Worm (Caenorhabditis elegans): ENCODE results near the gene adt-2.

ce11 chrX:7561972-7562371, 24.0 kb upstream of the adt-2 start:
- TF ChIP-seq fos-1 (tag; optimal IDR thresholded peaks at IDR 0.05) (no peak), lin-39 (tag; optimal IDR thresholded peaks at IDR 0.05) (no peak), lsy-2 (tag; optimal IDR thresholded peaks at IDR 0.05) (no peak), ztf-1 (GFP tag; conservative IDR thresholded peaks at IDR 0.05) (no peak), ZK546.5 (tag; optimal IDR thresholded peaks at IDR 0.05) (no peak), ceh-82 (tag; optimal IDR thresholded peaks at IDR 0.05) (no peak), nhr-10 (tag; optimal IDR thresholded peaks at IDR 0.05) (no peak), unc-62 (GFP tag; optimal IDR thresholded peaks at IDR 0.05) (no peak), nhr-237 (tag; optimal IDR thresholded peaks at IDR 0.05) (no peak), skn-1 (tag; optimal IDR thresholded peaks at IDR 0.05) (no peak), nhr-6 (tag; optimal IDR thresholded peaks at IDR 0.05) (no peak), lin-11 (tag; optimal IDR thresholded peaks at IDR 0.05) (no peak)

Measured in whole organism, L2 larva.